Worm (Caenorhabditis elegans): Measurements from ENCODE around the gene cpna-5.

ce11 chrII:7708540-7708939 lies 9.9 kb downstream of the cpna-5 start, which contains the start of gene B0495.9:
- no peak for TF ChIP-seq lin-15B (tag; optimal IDR thresholded peaks at IDR 0.05)
- no peak for TF ChIP-seq nhr-237 (tag; optimal IDR thresholded peaks at IDR 0.05)
